Worm (Caenorhabditis elegans) whole organism, mixed stage, embryonic: ENCODE measurements around the gene dmsr-8.

Experiments
- blmp-1 ChIP-seq: fragments of 150-350 bp; optimal IDR thresholded peaks from 2 replicates; lab custom pipeline; 2014; ENCODE audit warnings: missing biosample characterization, missing genetic modification characterization
- ceh-83 ChIP-seq: fragments of 200-800 bp; sonication (Bioruptor generic); optimal IDR thresholded peaks from 2 replicates; lab custom pipeline; 2018; ENCODE audit warnings: mild to moderate bottlenecking, missing genetic modification characterization, missing compliant biosample characterization
- ces-1 ChIP-seq: fragments of 150-350 bp; optimal IDR thresholded peaks from 2 replicates; lab custom pipeline; 2014; ENCODE audit warnings: missing biosample characterization, missing genetic modification reagents, missing genetic modification characterization
- elt-3 ChIP-seq: fragments of 150-350 bp; optimal IDR thresholded peaks from 2 replicates; lab custom pipeline; 2014; ENCODE audit warnings: missing biosample characterization, missing genetic modification characterization
- lsy-2 ChIP-seq: fragments of 150-350 bp; optimal IDR thresholded peaks from 2 replicates; lab custom pipeline; 2014; ENCODE audit warnings: missing biosample characterization, missing genetic modification characterization
- mls-2 ChIP-seq: sonication (generic microtip); optimal IDR thresholded peaks from 2 replicates; lab custom pipeline; 2016; ENCODE audit warnings: mild to moderate bottlenecking, missing genetic modification characterization, moderate library complexity, missing compliant biosample characterization
- nhr-12 ChIP-seq: fragments of 150-350 bp; optimal IDR thresholded peaks from 2 replicates; lab custom pipeline; 2014; ENCODE audit warnings: missing biosample characterization, missing genetic modification characterization
- nhr-28 ChIP-seq: fragments of 150-350 bp; optimal IDR thresholded peaks from 2 replicates; lab custom pipeline; 2014; ENCODE audit warnings: missing biosample characterization, missing genetic modification characterization
- nhr-76 ChIP-seq: sonication (generic microtip); optimal IDR thresholded peaks from 2 replicates; lab custom pipeline; 2017; ENCODE audit warnings: missing biosample characterization, missing genetic modification characterization

- no peak for TF ChIP-seq nhr-28
- TF ChIP-seq blmp-1 (tag; lab: Kevin White, UChicago), result no peak
- TF ChIP-seq mls-2 (tag; lab: Kevin White, UChicago), result no peak
- no peak for TF ChIP-seq ces-1 (GFP tag; lab: Kevin White, UChicago)
- no peak for TF ChIP-seq nhr-12 (tag; lab: Kevin White, UChicago)
- no peak for TF ChIP-seq elt-3
- no peak for TF ChIP-seq ceh-83 (GFP tag; lab: Kevin White, UChicago)
- TF ChIP-seq nhr-76, result no peak
- TF ChIP-seq lsy-2 (tag; lab: Kevin White, UChicago), result no peak
These were observed 24.9 kb upstream of the dmsr-8 start, which contains the start of gene F25D1.8 for ce11 chrV:10539114-10539513.
